Comparison of ENCODE assay signal across 8 worm cellular contexts in genomic region chrX:16564515-16565285, ce11.
TF ChIP-seq lines count a peak whose summit lies in the region.

No protein-coding gene starts in this region.

TF ChIP-seq in whole organism, L1 larva, 84 proteins besides CTCF, POLR2A, EP300 and RAD21 (continues in another document):
- TF ChIP-seq skn-1 (tag; optimal IDR thresholded peaks at IDR 0.05; lab: Kevin White, UChicago) (no peak), nhr-28 (tag; optimal IDR thresholded peaks at IDR 0.05; lab: Kevin White, UChicago) (no peak), ceh-90 (tag; optimal IDR thresholded peaks at IDR 0.05; lab: Kevin White, UChicago) (no peak), unc-130 (tag; optimal IDR thresholded peaks at IDR 0.05; lab: Kevin White, UChicago) (no peak), lin-14 (GFP tag; optimal IDR thresholded peaks at IDR 0.05; lab: Kevin White, UChicago) (no peak), aha-1 (tag; optimal IDR thresholded peaks at IDR 0.05; lab: Kevin White, UChicago) (no peak), jun-1 (tag; optimal IDR thresholded peaks at IDR 0.05; lab: Kevin White, UChicago) (no peak), efl-1 (optimal IDR thresholded peaks at IDR 0.05; lab: Kevin White, UChicago) (no peak), efl-1 (GFP tag; optimal IDR thresholded peaks at IDR 0.05 in 1 of 2; lab: Kevin White, UChicago) (no peak), ces-1 (GFP tag; optimal IDR thresholded peaks at IDR 0.05; lab: Kevin White, UChicago) (no peak), fkh-10 (GFP tag; optimal IDR thresholded peaks at IDR 0.05; lab: Kevin White, UChicago) (peak; percentile 75), lin-39 (tag; optimal IDR thresholded peaks at IDR 0.05; lab: Kevin White, UChicago) (no peak)

TF ChIP-seq in whole organism, L2 larva, 48 proteins besides CTCF, POLR2A, EP300 and RAD21:
- TF ChIP-seq aly-2 (tag; optimal IDR thresholded peaks at IDR 0.05; lab: Kevin White, UChicago), result no peak
- TF ChIP-seq unc-55 (GFP tag; optimal IDR thresholded peaks at IDR 0.05; lab: Kevin White, UChicago), result peak; percentile 39
- TF ChIP-seq dmd-4 (tag; optimal IDR thresholded peaks at IDR 0.05; lab: Kevin White, UChicago), result no peak
- no peak for TF ChIP-seq peb-1 (tag; optimal IDR thresholded peaks at IDR 0.05; lab: Kevin White, UChicago)
- TF ChIP-seq C34F6.9 (tag; optimal IDR thresholded peaks at IDR 0.05; lab: Kevin White, UChicago), result no peak
- TF ChIP-seq snpc-4 (tag; optimal IDR thresholded peaks at IDR 0.05; lab: Kevin White, UChicago), result peak; percentile 90

TF ChIP-seq in whole organism, L3 larva, 47 proteins besides CTCF, POLR2A, EP300 and RAD21:
- TF ChIP-seq snpc-4 (tag; optimal IDR thresholded peaks at IDR 0.05; lab: Kevin White, UChicago) (peak; percentile 88), nhr-237 (tag; optimal IDR thresholded peaks at IDR 0.05; lab: Kevin White, UChicago) (no peak), fkh-10 (GFP tag; optimal IDR thresholded peaks at IDR 0.05; lab: Kevin White, UChicago) (peak; percentile 70), nhr-23 (tag; optimal IDR thresholded peaks at IDR 0.05; lab: Kevin White, UChicago) (no peak), nfya-1 (tag; optimal IDR thresholded peaks at IDR 0.05; lab: Kevin White, UChicago; ENCODE audit: insufficient read depth) (no peak), ztf-4 (tag; optimal IDR thresholded peaks at IDR 0.05; lab: Kevin White, UChicago) (no peak)

TF ChIP-seq in whole organism, L4 larva, 104 proteins besides CTCF, POLR2A, EP300 and RAD21:
- TF ChIP-seq lin-13 (GFP tag; optimal IDR thresholded peaks at IDR 0.05; lab: Kevin White, UChicago) (no peak), snpc-4 (tag; optimal IDR thresholded peaks at IDR 0.05; lab: Kevin White, UChicago) (peak; percentile 68), snpc-1.2 (GFP tag; IDR thresholded peaks at IDR 0.05; lab: Robert Waterston, UW) (0 out of 2 replicates have a peak, but pooled peaks have one; percentile 22), fkh-10 (GFP tag; optimal IDR thresholded peaks at IDR 0.05; lab: Kevin White, UChicago) (peak; percentile 28), unc-130 (GFP tag; optimal IDR thresholded peaks at IDR 0.05; lab: Kevin White, UChicago) (no peak), T26A8.4 (GFP tag; IDR thresholded peaks at IDR 0.05; lab: Robert Waterston, UW) (no peak), saeg-2 (GFP tag; IDR thresholded peaks at IDR 0.05; lab: Robert Waterston, UW) (no peak)
TF ChIP-seq in whole organism, L4 larva: peak in this region for 3.

TF ChIP-seq in whole organism, early embryonic, 17 proteins besides CTCF, POLR2A, EP300 and RAD21:
- TF ChIP-seq ceh-13 (GFP tag; optimal IDR thresholded peaks at IDR 0.05; lab: Kevin White, UChicago) (no peak), sea-1 (GFP tag; conservative IDR thresholded peaks at IDR 0.05; lab: Robert Waterston, UW) (no peak), tbx-37 (GFP tag; conservative IDR thresholded peaks at IDR 0.05; lab: Robert Waterston, UW) (no peak), tbx-11 (GFP tag; IDR thresholded peaks at IDR 0.05; lab: Robert Waterston, UW) (no peak), pes-1 (GFP tag; IDR thresholded peaks at IDR 0.05; lab: Robert Waterston, UW) (peak; percentile 53; the same call in 1 of the 2 replicates), hmg-4 (GFP tag; optimal IDR thresholded peaks at IDR 0.05; lab: Kevin White, UChicago) (peak; percentile 37), B0310.2 (tag; optimal IDR thresholded peaks at IDR 0.05; lab: Kevin White, UChicago) (no peak), hnd-1 (tag; optimal IDR thresholded peaks at IDR 0.05; lab: Kevin White, UChicago) (no peak), flt-1 (GFP tag; IDR thresholded peaks at IDR 0.05; lab: Robert Waterston, UW) (no peak), aly-1 (tag; optimal IDR thresholded peaks at IDR 0.05; lab: Kevin White, UChicago) (no peak), ceh-36 (tag; optimal IDR thresholded peaks at IDR 0.05; lab: Kevin White, UChicago) (no peak), ama-1 (optimal IDR thresholded peaks at IDR 0.05; lab: Kevin White, UChicago) (no peak), tra-4 (tag; optimal IDR thresholded peaks at IDR 0.05; lab: Kevin White, UChicago) (no peak)

TF ChIP-seq in whole organism, midembryonic, 9 proteins besides CTCF, POLR2A, EP300 and RAD21:
- TF ChIP-seq ref-1 (GFP tag; conservative IDR thresholded peaks at IDR 0.05; lab: Robert Waterston, UW) (no peak), flt-1 (GFP tag; IDR thresholded peaks at IDR 0.05; lab: Robert Waterston, UW) (0 out of 2 replicates have a peak, but pooled peaks have one; percentile 5)

TF ChIP-seq in whole organism, mixed stage, embryonic, 35 proteins besides CTCF, POLR2A, EP300 and RAD21:
- TF ChIP-seq snpc-4 (tag; optimal IDR thresholded peaks at IDR 0.05; lab: Kevin White, UChicago) (no peak), ceh-39 (tag; optimal IDR thresholded peaks at IDR 0.05; lab: Kevin White, UChicago) (peak; percentile 2), unc-39 (tag; optimal IDR thresholded peaks at IDR 0.05; lab: Kevin White, UChicago) (no peak), cnd-1 (tag; optimal IDR thresholded peaks at IDR 0.05; lab: Kevin White, UChicago) (no peak), nhr-237 (tag; optimal IDR thresholded peaks at IDR 0.05; lab: Kevin White, UChicago) (no peak)

TF ChIP-seq in whole organism, young adult, 124 proteins besides CTCF, POLR2A, EP300 and RAD21:
- peak; percentile 81 for TF ChIP-seq him-1 (tag; optimal IDR thresholded peaks at IDR 0.05; lab: Kevin White, UChicago)
- TF ChIP-seq cebp-1 (GFP tag; IDR thresholded peaks at IDR 0.05; lab: Robert Waterston, UW), result no peak
- TF ChIP-seq cebp-1 (tag; optimal IDR thresholded peaks at IDR 0.05; lab: Kevin White, UChicago), result no peak
- no peak for TF ChIP-seq madf-10 (tag; optimal IDR thresholded peaks at IDR 0.05; lab: Kevin White, UChicago)
- TF ChIP-seq D2030.7 (GFP tag; IDR thresholded peaks at IDR 0.05; lab: Robert Waterston, UW), result peak; percentile 75
- TF ChIP-seq pbrm-1 (GFP tag; IDR thresholded peaks at IDR 0.05; lab: Robert Waterston, UW), result peak; percentile 48; the same call in 1 of the 2 replicates
- TF ChIP-seq rpc-1 (optimal IDR thresholded peaks at IDR 0.05; lab: Kevin White, UChicago), result no peak
- peak; percentile 17 for TF ChIP-seq rpc-1 (tag; optimal IDR thresholded peaks at IDR 0.05; lab: Kevin White, UChicago)
- no peak for TF ChIP-seq aptf-2 (GFP tag; conservative IDR thresholded peaks at IDR 0.05; lab: Robert Waterston, UW)
- TF ChIP-seq hmg-1.2 (GFP tag; IDR thresholded peaks at IDR 0.05; lab: Robert Waterston, UW), result peak; percentile 89
- TF ChIP-seq tbp1 (GFP tag; optimal IDR thresholded peaks at IDR 0.05; lab: Kevin White, UChicago), result peak; percentile 50
- TF ChIP-seq xnd-1 (tag; optimal IDR thresholded peaks at IDR 0.05; lab: Kevin White, UChicago), result no peak
- peak; percentile 14 for TF ChIP-seq B0261.1 (tag; optimal IDR thresholded peaks at IDR 0.05; lab: Kevin White, UChicago)
- no peak for TF ChIP-seq pha-4 (tag; optimal IDR thresholded peaks at IDR 0.05; lab: Kevin White, UChicago)
- no peak for TF ChIP-seq chd-7 (tag; optimal IDR thresholded peaks at IDR 0.05; lab: Kevin White, UChicago)
- no peak for TF ChIP-seq lin-54 (GFP tag; optimal IDR thresholded peaks at IDR 0.05; lab: Kevin White, UChicago)
- TF ChIP-seq attf-6 (GFP tag; IDR thresholded peaks at IDR 0.05; lab: Robert Waterston, UW), result peak; percentile 82
- TF ChIP-seq Y53G8AR.9 (GFP tag; conservative IDR thresholded peaks at IDR 0.05; lab: Robert Waterston, UW), result 0 out of 2 replicates have a peak, but pooled peaks have one; percentile 11
- peak; percentile 95 for TF ChIP-seq snpc-4 (GFP tag; optimal IDR thresholded peaks at IDR 0.05; lab: Kevin White, UChicago)
- peak; percentile 85 to 98 (median 94) for TF ChIP-seq snpc-4 (tag; optimal IDR thresholded peaks at IDR 0.05; lab: Kevin White, UChicago)
- TF ChIP-seq snpc-1.1 (tag; optimal IDR thresholded peaks at IDR 0.05; lab: Kevin White, UChicago; ENCODE audit: insufficient read depth), result peak; percentile 94
- no peak for TF ChIP-seq bed-1 (GFP tag; IDR thresholded peaks at IDR 0.05; lab: Robert Waterston, UW)
- TF ChIP-seq dpff-1 (tag; optimal IDR thresholded peaks at IDR 0.05; lab: Kevin White, UChicago), result peak; percentile 48
- TF ChIP-seq snpc-3.4 (tag; optimal IDR thresholded peaks at IDR 0.05; lab: Kevin White, UChicago), result peak; percentile 94
- TF ChIP-seq snpc-1.3 (tag; optimal IDR thresholded peaks at IDR 0.05; lab: Kevin White, UChicago; ENCODE audit: insufficient read depth), result peak; percentile 77
- TF ChIP-seq madf-6 (GFP tag; IDR thresholded peaks at IDR 0.05; lab: Robert Waterston, UW), result peak; percentile 51; the same call in 1 of the 2 replicates
